Worm (Caenorhabditis elegans): ENCODE measurements around the gene C18B2.2.

The C18B2.2 gene

DNA sequence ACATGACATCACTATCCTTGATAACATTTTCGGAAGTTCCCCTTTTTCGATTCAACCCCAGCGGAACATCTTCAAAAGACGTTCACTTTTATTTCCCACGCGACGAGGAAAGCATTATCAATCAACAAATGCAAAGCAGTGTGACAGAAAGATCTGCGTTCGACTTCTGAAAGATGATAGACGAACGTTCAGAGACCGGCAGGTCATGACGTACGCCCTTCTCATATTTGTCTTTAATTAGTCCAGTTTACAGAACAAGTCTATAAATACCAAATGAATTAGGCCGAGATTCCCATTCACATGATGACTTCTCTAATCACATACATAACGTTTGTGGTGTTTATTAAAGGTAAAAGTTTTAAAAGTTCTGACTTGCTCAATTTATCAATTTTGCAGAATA is 31.4 kb downstream of the C18B2.2 start, which contains the start of gene R11G1.11:
Gene R11G1.11, plus strand, starts transcription at position 301 of the 400 bp plus-strand sequence.
- TF ChIP-seq him-1 (tag; optimal IDR thresholded peaks at IDR 0.05) = no peak
- no peak for TF ChIP-seq W03F9.2 (tag; optimal IDR thresholded peaks at IDR 0.05)
- no peak for TF ChIP-seq dao-5 (tag; optimal IDR thresholded peaks at IDR 0.05)

- TF ChIP-seq dao-5 (tag; optimal IDR thresholded peaks at IDR 0.05) = no peak
- no peak for TF ChIP-seq W03F9.2 (tag; optimal IDR thresholded peaks at IDR 0.05)
- no peak for TF ChIP-seq him-1 (tag; optimal IDR thresholded peaks at IDR 0.05)
Observed at ce11 chrX:3655972-3656371, 32.7 kb downstream of the C18B2.2 start, which contains the start of gene R11G1.7. R11G1.7 (plus strand) TSS chrX:3656272.

DNA sequence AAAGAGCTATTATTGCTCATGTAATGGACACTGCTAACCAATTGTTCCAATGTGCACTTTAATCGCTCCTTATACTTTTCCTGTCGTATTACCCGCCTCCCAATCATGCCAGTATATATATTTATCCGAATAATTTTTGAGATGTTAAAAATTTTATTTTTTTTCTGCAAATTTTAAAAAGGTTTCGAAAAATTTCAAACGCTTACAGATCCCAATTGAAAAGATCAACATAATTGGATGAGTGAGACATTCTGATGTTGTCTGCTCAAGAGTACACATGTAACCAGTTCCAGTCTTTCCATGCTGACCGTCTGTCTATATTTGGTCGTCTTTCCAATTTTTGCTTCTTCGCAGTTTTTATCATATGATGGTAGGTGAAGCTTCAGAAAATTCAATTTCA is 35.9 kb downstream of the C18B2.2 start, which contains the start of gene R11G1.1:
Gene R11G1.1, plus strand, starts transcription at position 301 of the 400 bp plus-strand sequence.
- no peak for TF ChIP-seq W03F9.2 (tag; optimal IDR thresholded peaks at IDR 0.05)
- TF ChIP-seq him-1 (tag; optimal IDR thresholded peaks at IDR 0.05) = no peak
- no peak for TF ChIP-seq dao-5 (tag; optimal IDR thresholded peaks at IDR 0.05)

- TF ChIP-seq him-1 (tag; optimal IDR thresholded peaks at IDR 0.05) (no peak), W03F9.2 (tag; optimal IDR thresholded peaks at IDR 0.05) (no peak), dao-5 (tag; optimal IDR thresholded peaks at IDR 0.05) (no peak)
Observed at ce11 chrX:3668842-3669241, 45.6 kb downstream of the C18B2.2 start, which contains the start of gene snet-1. snet-1 (minus strand) TSS chrX:3668942.

ce11 chrX:3671998-3672397 is 48.7 kb downstream of the C18B2.2 start, which contains the start of gene C02F12.5:
C02F12.5 (minus strand) TSS chrX:3672098.
- TF ChIP-seq him-1 (tag; optimal IDR thresholded peaks at IDR 0.05) (no peak), dao-5 (tag; optimal IDR thresholded peaks at IDR 0.05) (no peak), W03F9.2 (tag; optimal IDR thresholded peaks at IDR 0.05) (no peak)

ce11 chrX:3673584-3674108 is 50.4 kb downstream of the C18B2.2 start, which contains the start of gene ceh-63:
ceh-63 (minus strand) TSS chrX:3674058.
- TF ChIP-seq dao-5 (tag; optimal IDR thresholded peaks at IDR 0.05) (no peak), him-1 (tag; optimal IDR thresholded peaks at IDR 0.05) (no peak), W03F9.2 (tag; optimal IDR thresholded peaks at IDR 0.05) (no peak)
